Worm (Caenorhabditis elegans): ENCODE measurements around the gene F09E10.7.

ce11 chrX:1453770-1454169, 47.9 kb downstream of the F09E10.7 start, which contains the start of gene cebp-1:
- TF ChIP-seq ces-1 (GFP tag; optimal IDR thresholded peaks at IDR 0.05) (no peak), nhr-76 (tag; optimal IDR thresholded peaks at IDR 0.05) (no peak), nhr-12 (tag; optimal IDR thresholded peaks at IDR 0.05) (no peak), elt-3 (tag; optimal IDR thresholded peaks at IDR 0.05) (no peak), mep-1 (tag; optimal IDR thresholded peaks at IDR 0.05) (no peak), unc-39 (tag; optimal IDR thresholded peaks at IDR 0.05) (no peak)
